Worm (Caenorhabditis elegans): Measurements from ENCODE around the gene C42C1.9.

Gene C42C1.9

DNA sequence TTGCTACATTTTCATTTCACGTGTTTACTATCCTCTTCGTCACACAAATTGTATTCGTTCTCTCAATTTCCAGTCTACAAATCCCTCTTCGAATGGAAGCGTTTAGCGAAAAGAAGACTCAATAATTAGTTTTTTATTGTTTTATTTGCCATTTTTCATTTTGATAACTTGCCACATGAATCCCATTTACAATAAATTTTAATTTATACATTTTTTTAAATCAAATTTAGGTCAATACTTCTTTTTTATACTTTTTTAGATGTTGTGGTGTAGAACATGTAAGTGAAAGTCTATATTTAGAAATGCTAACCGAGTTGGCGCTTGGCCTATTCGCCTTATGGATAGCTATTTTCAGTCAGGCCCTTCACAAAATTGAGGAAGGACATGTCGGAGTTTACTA lies 1.6 kb upstream of the C42C1.9 start, which contains the start of gene erl-1:
Gene erl-1, plus strand, starts transcription at position 301 of the 400 bp plus-strand sequence.
- no peak for TF ChIP-seq ets-7 (tag; optimal IDR thresholded peaks at IDR 0.05)
- no peak for TF ChIP-seq F13C5.2 (tag; optimal IDR thresholded peaks at IDR 0.05)
- TF ChIP-seq ceh-13 (GFP tag; optimal IDR thresholded peaks at IDR 0.05) = no peak
- no peak for TF ChIP-seq flt-1 (GFP tag; IDR thresholded peaks at IDR 0.05)
- no peak for TF ChIP-seq B0310.2 (tag; optimal IDR thresholded peaks at IDR 0.05)
- no peak for TF ChIP-seq aly-1 (tag; optimal IDR thresholded peaks at IDR 0.05)
- TF ChIP-seq hmg-4 (GFP tag; optimal IDR thresholded peaks at IDR 0.05) = no peak
- TF ChIP-seq tbx-11 (GFP tag; IDR thresholded peaks at IDR 0.05) = no peak
- TF ChIP-seq pes-1 (GFP tag; IDR thresholded peaks at IDR 0.05) = no peak
- no peak for TF ChIP-seq ceh-36 (tag; optimal IDR thresholded peaks at IDR 0.05)

DNA sequence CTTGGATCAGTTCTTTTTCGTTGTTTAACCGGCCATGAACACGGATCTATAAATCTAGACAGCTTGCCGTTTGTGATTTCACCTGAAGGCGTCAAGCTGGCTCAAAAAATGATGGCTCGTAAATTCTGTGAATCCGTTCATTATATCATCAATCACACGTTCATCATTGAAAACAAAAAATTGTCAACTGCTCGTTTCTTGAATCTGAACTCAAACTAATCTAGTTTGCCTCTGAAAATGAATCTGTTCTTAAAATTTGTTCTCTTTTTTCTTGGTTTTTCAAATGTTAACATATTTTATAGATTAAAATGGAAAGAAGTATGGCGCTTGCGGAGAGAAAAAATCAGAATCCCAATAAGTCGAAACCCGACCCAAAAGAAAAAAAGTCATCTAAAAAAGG lies 1.5 kb downstream of the C42C1.9 start, which contains the start of gene C42C1.8:
Gene C42C1.8, plus strand, starts transcription at position 301 of the 400 bp plus-strand sequence.
- no peak for TF ChIP-seq hmg-4 (GFP tag; optimal IDR thresholded peaks at IDR 0.05)

DNA sequence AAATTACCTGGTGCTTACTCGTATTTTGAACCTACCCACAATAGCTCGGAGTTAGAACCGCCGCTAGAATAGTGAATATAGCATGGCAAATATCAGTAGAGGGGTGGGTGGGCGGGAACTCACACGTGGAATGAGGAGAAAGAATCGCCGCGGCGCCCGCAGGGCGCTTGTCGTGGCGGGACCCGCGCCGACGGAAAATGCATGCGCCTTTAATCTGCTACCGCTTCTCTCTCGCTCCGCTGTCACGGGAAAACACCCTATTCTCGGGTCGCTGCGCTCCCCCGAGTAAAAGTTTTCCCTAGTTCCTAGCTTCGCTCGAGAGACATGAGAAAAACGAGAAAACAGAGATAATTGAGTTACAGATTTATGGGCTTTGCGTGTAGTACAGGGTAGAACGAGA lies 5.5 kb downstream of the C42C1.9 start:
- 0 out of 2 replicates have a peak, but pooled peaks have one; percentile 19 for TF ChIP-seq pes-1 (GFP tag; IDR thresholded peaks at IDR 0.05)

DNA sequence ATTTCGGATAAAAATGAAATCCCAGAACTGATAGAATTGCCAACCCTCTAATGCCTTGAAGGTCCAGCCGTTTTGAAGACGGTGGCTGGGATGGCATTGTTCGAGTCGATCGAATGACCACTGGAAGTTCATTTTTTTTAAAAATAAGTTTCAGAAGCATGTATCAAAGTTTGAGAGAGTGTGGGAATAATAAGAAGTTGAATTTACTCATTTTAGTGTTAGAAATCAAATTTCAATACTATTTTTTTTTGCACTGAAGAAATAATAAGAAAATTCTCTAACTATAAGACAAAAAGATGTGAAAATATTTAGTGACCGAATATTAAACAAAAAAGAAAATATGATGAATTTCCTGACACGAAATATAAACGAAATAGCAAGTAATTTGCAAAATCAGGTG lies 11.9 kb downstream of the C42C1.9 start, which contains the start of gene oac-59:
Gene oac-59, minus strand, starts transcription at position 101 of the 400 bp plus-strand sequence.
- TF ChIP-seq scrt-1 (GFP tag; IDR thresholded peaks at IDR 0.05) = no peak
- TF ChIP-seq ama-1 (optimal IDR thresholded peaks at IDR 0.05) = no peak
- TF ChIP-seq pes-1 (GFP tag; IDR thresholded peaks at IDR 0.05) = no peak
- TF ChIP-seq B0310.2 (tag; optimal IDR thresholded peaks at IDR 0.05) = no peak
- TF ChIP-seq sea-1 (GFP tag; conservative IDR thresholded peaks at IDR 0.05) = no peak
- no peak for TF ChIP-seq hmg-4 (GFP tag; optimal IDR thresholded peaks at IDR 0.05)
- no peak for TF ChIP-seq aly-1 (tag; optimal IDR thresholded peaks at IDR 0.05)

DNA sequence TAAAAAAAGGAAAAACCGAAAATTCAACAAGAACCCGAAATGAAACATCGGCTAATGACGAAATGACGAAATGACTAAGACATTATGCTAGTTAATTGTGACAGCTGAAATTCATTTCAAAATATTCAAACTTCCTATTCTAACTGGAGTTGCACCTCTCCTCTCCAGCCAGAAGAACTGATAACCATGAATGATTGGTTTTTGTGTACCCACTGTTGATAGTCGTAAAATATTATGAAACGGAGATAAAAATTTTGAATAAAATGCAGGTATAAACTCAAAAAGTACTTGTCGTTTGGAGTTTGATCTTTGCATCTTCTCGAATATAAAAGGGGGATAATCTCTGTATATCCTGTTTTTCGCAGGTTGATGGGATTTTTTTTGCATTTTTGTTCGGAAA lies 13.6 kb downstream of the C42C1.9 start:
- no peak for TF ChIP-seq hmg-4 (GFP tag; optimal IDR thresholded peaks at IDR 0.05)
- no peak for TF ChIP-seq tbx-37 (GFP tag; conservative IDR thresholded peaks at IDR 0.05)
- no peak for TF ChIP-seq pes-1 (GFP tag; IDR thresholded peaks at IDR 0.05)
- no peak for TF ChIP-seq ama-1 (optimal IDR thresholded peaks at IDR 0.05)
- no peak for TF ChIP-seq sea-1 (GFP tag; conservative IDR thresholded peaks at IDR 0.05)
- no peak for TF ChIP-seq flt-1 (GFP tag; IDR thresholded peaks at IDR 0.05)
- TF ChIP-seq ets-7 (tag; optimal IDR thresholded peaks at IDR 0.05) = no peak

DNA sequence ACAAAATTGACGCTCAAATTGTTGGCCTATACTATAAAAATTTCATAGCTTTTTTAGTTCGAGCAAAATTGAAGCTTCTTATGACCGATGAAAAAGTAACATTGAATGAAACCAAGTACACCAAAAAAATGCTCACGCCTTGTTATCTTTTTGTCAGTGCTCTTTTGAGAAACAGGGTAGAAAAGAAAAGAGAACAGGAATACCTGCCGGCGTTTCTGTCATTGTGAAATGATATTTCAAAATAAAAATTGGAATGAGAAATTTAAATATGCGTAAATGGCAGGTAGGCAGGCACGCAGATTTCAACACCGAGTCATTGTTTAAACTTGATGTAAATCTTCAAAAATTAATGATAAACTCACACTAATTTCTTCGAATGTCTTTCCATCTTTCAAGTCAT lies 15.5 kb downstream of the C42C1.9 start:
- no peak for TF ChIP-seq scrt-1 (GFP tag; IDR thresholded peaks at IDR 0.05)
- no peak for TF ChIP-seq tra-4 (tag; optimal IDR thresholded peaks at IDR 0.05)
- no peak for TF ChIP-seq flt-1 (GFP tag; IDR thresholded peaks at IDR 0.05)
- no peak for TF ChIP-seq hmbx-1 (tag; optimal IDR thresholded peaks at IDR 0.05)
- no peak for TF ChIP-seq F13C5.2 (tag; optimal IDR thresholded peaks at IDR 0.05)

DNA sequence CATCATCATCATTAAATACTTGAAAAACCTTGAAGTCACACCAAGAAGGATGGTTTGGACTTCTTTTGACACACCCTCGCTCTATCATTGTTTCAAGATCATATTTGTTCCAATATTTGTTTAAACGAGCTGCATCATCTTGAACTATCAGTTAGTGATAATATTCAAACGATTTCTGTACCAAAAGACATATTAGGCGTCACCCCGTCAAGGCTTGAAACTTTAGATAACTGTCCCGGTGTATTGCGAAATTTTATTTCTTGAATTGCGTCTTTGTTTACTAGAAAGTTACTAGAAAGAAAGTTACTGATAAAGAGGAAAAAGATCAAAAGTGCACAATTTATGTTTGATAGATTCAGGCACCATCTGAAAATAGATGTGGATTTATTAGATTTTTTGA lies 16.7 kb downstream of the C42C1.9 start:
- no peak for TF ChIP-seq flt-1 (GFP tag; IDR thresholded peaks at IDR 0.05)
- TF ChIP-seq ceh-13 (GFP tag; optimal IDR thresholded peaks at IDR 0.05) = no peak
- TF ChIP-seq hmbx-1 (tag; optimal IDR thresholded peaks at IDR 0.05) = no peak
- no peak for TF ChIP-seq sea-1 (GFP tag; conservative IDR thresholded peaks at IDR 0.05)
- TF ChIP-seq tra-4 (tag; optimal IDR thresholded peaks at IDR 0.05) = no peak
- TF ChIP-seq tbx-11 (GFP tag; IDR thresholded peaks at IDR 0.05) = no peak
- TF ChIP-seq ama-1 (optimal IDR thresholded peaks at IDR 0.05) = no peak
- TF ChIP-seq tbx-37 (GFP tag; conservative IDR thresholded peaks at IDR 0.05) = no peak
- no peak for TF ChIP-seq B0310.2 (tag; optimal IDR thresholded peaks at IDR 0.05)
- TF ChIP-seq pes-1 (GFP tag; IDR thresholded peaks at IDR 0.05) = no peak
- TF ChIP-seq scrt-1 (GFP tag; IDR thresholded peaks at IDR 0.05) = no peak
- TF ChIP-seq ceh-36 (tag; optimal IDR thresholded peaks at IDR 0.05) = no peak
- no peak for TF ChIP-seq hnd-1 (tag; optimal IDR thresholded peaks at IDR 0.05)
- TF ChIP-seq ets-7 (tag; optimal IDR thresholded peaks at IDR 0.05) = no peak
- no peak for TF ChIP-seq hmg-4 (GFP tag; optimal IDR thresholded peaks at IDR 0.05)
- no peak for TF ChIP-seq aly-1 (tag; optimal IDR thresholded peaks at IDR 0.05)
- no peak for TF ChIP-seq F13C5.2 (tag; optimal IDR thresholded peaks at IDR 0.05)

DNA sequence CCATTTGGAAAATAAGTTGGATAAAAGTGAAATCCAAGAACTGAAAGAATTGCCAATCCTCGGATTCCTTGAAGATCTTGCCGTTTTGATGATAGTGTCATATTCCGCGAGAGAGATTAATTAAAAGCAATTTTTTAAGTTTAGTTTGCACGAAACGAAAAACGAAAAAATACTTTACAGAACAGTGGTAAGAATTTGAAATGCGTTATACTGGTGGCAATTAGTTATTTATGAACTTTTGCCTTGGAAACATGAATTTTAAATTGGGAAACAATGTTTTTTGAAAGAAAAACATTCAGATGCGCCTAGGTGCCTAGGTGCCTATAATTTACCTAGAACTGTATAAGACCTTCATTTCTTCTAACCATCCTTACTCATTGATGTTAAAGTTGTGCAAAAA lies 18.5 kb downstream of the C42C1.9 start, which contains the start of gene oac-57:
Gene oac-57, minus strand, starts transcription at position 101 of the 400 bp plus-strand sequence.
- TF ChIP-seq tbx-11 (GFP tag; IDR thresholded peaks at IDR 0.05) (no peak), aly-1 (tag; optimal IDR thresholded peaks at IDR 0.05) (no peak), B0310.2 (tag; optimal IDR thresholded peaks at IDR 0.05) (no peak)

DNA sequence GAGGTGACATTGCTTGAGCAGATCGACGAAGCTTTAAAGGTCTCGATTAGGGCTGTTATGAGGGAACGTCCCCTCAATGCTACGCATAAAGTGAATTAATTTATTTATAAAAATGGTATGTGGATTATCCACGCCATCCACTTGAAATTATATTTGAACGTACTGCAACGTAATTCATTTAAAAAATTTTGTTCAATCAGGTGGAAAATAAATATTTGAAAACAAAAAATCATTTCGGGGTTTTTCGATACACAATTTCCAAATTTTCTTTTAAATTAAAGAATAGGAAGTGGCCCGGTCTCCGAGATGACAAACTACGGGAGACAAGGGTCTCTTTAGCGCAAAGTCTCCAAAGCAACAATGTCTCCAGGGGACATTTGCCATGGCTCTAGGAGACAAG lies 22.3 kb downstream of the C42C1.9 start, which contains the start of gene oac-58:
Gene oac-58, minus strand, starts transcription at position 101 of the 400 bp plus-strand sequence.
- TF ChIP-seq aly-1 (tag; optimal IDR thresholded peaks at IDR 0.05) = no peak
- no peak for TF ChIP-seq hmbx-1 (tag; optimal IDR thresholded peaks at IDR 0.05)
- no peak for TF ChIP-seq pes-1 (GFP tag; IDR thresholded peaks at IDR 0.05)
- no peak for TF ChIP-seq B0310.2 (tag; optimal IDR thresholded peaks at IDR 0.05)
- TF ChIP-seq tra-4 (tag; optimal IDR thresholded peaks at IDR 0.05) = no peak
- TF ChIP-seq F13C5.2 (tag; optimal IDR thresholded peaks at IDR 0.05) = no peak
- TF ChIP-seq ets-7 (tag; optimal IDR thresholded peaks at IDR 0.05) = no peak
- TF ChIP-seq ceh-36 (tag; optimal IDR thresholded peaks at IDR 0.05) = no peak
- no peak for TF ChIP-seq flt-1 (GFP tag; IDR thresholded peaks at IDR 0.05)
- TF ChIP-seq hnd-1 (tag; optimal IDR thresholded peaks at IDR 0.05) = no peak
- no peak for TF ChIP-seq sea-1 (GFP tag; conservative IDR thresholded peaks at IDR 0.05)
- TF ChIP-seq tbx-11 (GFP tag; IDR thresholded peaks at IDR 0.05) = no peak
- no peak for TF ChIP-seq ceh-13 (GFP tag; optimal IDR thresholded peaks at IDR 0.05)
- TF ChIP-seq tbx-37 (GFP tag; conservative IDR thresholded peaks at IDR 0.05) = no peak
- no peak for TF ChIP-seq ama-1 (optimal IDR thresholded peaks at IDR 0.05)
- TF ChIP-seq hmg-4 (GFP tag; optimal IDR thresholded peaks at IDR 0.05) = no peak
- no peak for TF ChIP-seq scrt-1 (GFP tag; IDR thresholded peaks at IDR 0.05)
